Worm (Caenorhabditis elegans): ENCODE data around the gene grld-1.

DNA sequence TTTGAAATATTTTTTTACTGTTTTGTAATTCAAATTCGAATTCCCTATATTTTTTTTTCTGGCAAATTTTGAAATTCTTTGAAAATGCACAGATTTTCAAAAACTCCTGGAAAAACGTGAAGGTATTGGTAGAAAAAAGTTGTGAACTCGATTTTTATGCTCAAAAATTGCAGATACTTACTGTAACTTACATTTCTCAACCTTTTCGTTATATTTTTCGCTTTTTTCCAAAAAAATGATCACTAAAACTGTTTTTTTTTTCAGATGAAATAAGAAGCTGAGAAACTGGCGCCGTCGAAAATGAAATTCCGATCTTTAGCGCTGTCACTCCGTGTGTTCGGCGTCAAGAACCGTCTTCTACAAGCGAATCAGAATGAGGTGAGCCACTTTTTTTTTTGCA lies 49.7 kb downstream of the grld-1 start, which contains the start of gene T05C7.8:
- TF ChIP-seq pes-1 (GFP tag; IDR thresholded peaks at IDR 0.05): no peak
- no peak for TF ChIP-seq ama-1 (optimal IDR thresholded peaks at IDR 0.05)
- TF ChIP-seq hmbx-1 (tag; optimal IDR thresholded peaks at IDR 0.05): no peak
- TF ChIP-seq aly-1 (tag; optimal IDR thresholded peaks at IDR 0.05): no peak
- TF ChIP-seq ceh-36 (tag; optimal IDR thresholded peaks at IDR 0.05): no peak
- no peak for TF ChIP-seq tbx-37 (GFP tag; conservative IDR thresholded peaks at IDR 0.05)
- no peak for TF ChIP-seq hnd-1 (tag; optimal IDR thresholded peaks at IDR 0.05)
- TF ChIP-seq B0310.2 (tag; optimal IDR thresholded peaks at IDR 0.05): no peak
- no peak for TF ChIP-seq flt-1 (GFP tag; IDR thresholded peaks at IDR 0.05)
- TF ChIP-seq tra-4 (tag; optimal IDR thresholded peaks at IDR 0.05): no peak
